Worm (Caenorhabditis elegans) whole organism, late embryonic: ENCODE data around the gene F53E10.1.

ENCODE experiments used
- C38D4.7 ChIP-seq: fragments of 200-800 bp; sonication (Bioruptor generic); optimal IDR thresholded peaks from 2 replicates; lab custom pipeline; 2018; ENCODE audit warnings: mild to moderate bottlenecking, missing genetic modification characterization, moderate library complexity, missing compliant biosample characterization
- K02D7.2 ChIP-seq: sonication (generic microtip); optimal IDR thresholded peaks from 2 replicates; lab custom pipeline; 2017; ENCODE audit warnings: mild to moderate bottlenecking, missing genetic modification characterization, missing compliant biosample characterization
- K09A11.1 ChIP-seq: sonication (generic microtip); optimal IDR thresholded peaks from 2 replicates; lab custom pipeline; 2017; ENCODE audit warnings: antibody characterized with exemption, mild to moderate bottlenecking, missing genetic modification characterization, missing compliant biosample characterization; ENCODE audit not compliant: insufficient read depth
- T23F11.4 ChIP-seq: fragments of 200-800 bp; sonication (Bioruptor generic); optimal IDR thresholded peaks from 2 replicates; lab custom pipeline; 2018; ENCODE audit warnings: mild to moderate bottlenecking, missing genetic modification characterization, missing compliant biosample characterization
- Y22D7AL.16 ChIP-seq: sonication (generic microtip); optimal IDR thresholded peaks from 2 replicates; lab custom pipeline; 2016; ENCODE audit warnings: missing genetic modification characterization, missing compliant biosample characterization
- ahr-1 ChIP-seq: sonication (generic microtip); optimal IDR thresholded peaks from 2 replicates; lab custom pipeline; 2016; ENCODE audit warnings: missing genetic modification characterization, missing compliant biosample characterization
- ama-1 ChIP-seq: fragments of 150-350 bp; optimal IDR thresholded peaks from 2 replicates; lab custom pipeline; 2014
- ceh-18 ChIP-seq: sonication (generic microtip); optimal IDR thresholded peaks from 2 replicates; lab custom pipeline; 2016; ENCODE audit warnings: missing genetic modification characterization, missing compliant biosample characterization
- ceh-19 ChIP-seq: fragments of 200-800 bp; sonication (Bioruptor generic); optimal IDR thresholded peaks from 2 replicates; lab custom pipeline; 2018; ENCODE audit warnings: mild to moderate bottlenecking, missing genetic modification characterization, missing compliant biosample characterization
- ceh-2 ChIP-seq: sonication (generic microtip); optimal IDR thresholded peaks from 2 replicates; lab custom pipeline; 2016; ENCODE audit warnings: missing genotype, missing genetic modification characterization, missing compliant biosample characterization
- ceh-22 ChIP-seq: sonication (generic microtip); optimal IDR thresholded peaks from 2 replicates; lab custom pipeline; 2017; ENCODE audit warnings: missing biosample characterization, missing genetic modification characterization
- ceh-24 ChIP-seq: sonication (generic microtip); optimal IDR thresholded peaks from 2 replicates; lab custom pipeline; 2016; ENCODE audit warnings: mild to moderate bottlenecking, missing genetic modification characterization, missing compliant biosample characterization
- ceh-30 ChIP-seq: fragments of 150-350 bp; optimal IDR thresholded peaks from 2 replicates; lab custom pipeline; 2014; ENCODE audit warnings: missing biosample characterization, missing genetic modification characterization
- ceh-31 ChIP-seq: sonication (generic microtip); optimal IDR thresholded peaks from 2 replicates; lab custom pipeline; 2016; ENCODE audit warnings: missing genetic modification characterization, missing compliant biosample characterization
- ceh-34 ChIP-seq: sonication (generic microtip); optimal IDR thresholded peaks from 2 replicates; lab custom pipeline; 2016; ENCODE audit warnings: mild to moderate bottlenecking, missing genetic modification characterization, missing compliant biosample characterization
- ceh-45 ChIP-seq: fragments of 200-800 bp; sonication (Bioruptor generic); IDR thresholded peaks from 2 replicates; pipeline ENCODE4 v1.3.6; 2022; ENCODE audit warnings: missing genetic modification reagents, missing genetic modification characterization, missing compliant biosample characterization
- ceh-48 ChIP-seq: sonication (generic microtip); optimal IDR thresholded peaks from 2 replicates; lab custom pipeline; 2016; ENCODE audit warnings: missing genetic modification characterization, inconsistent platforms, missing compliant biosample characterization
- ceh-6 ChIP-seq: fragments of 200-800 bp; sonication (Bioruptor generic); optimal IDR thresholded peaks from 2 replicates; lab custom pipeline; 2018; ENCODE audit warnings: mild to moderate bottlenecking, missing genetic modification characterization, missing compliant biosample characterization
- ceh-9 ChIP-seq: sonication (generic microtip); optimal IDR thresholded peaks from 2 replicates; lab custom pipeline; 2016; ENCODE audit warnings: mild to moderate bottlenecking, missing genetic modification characterization, inconsistent platforms, missing compliant biosample characterization
- che-1 ChIP-seq: sonication (generic microtip); optimal IDR thresholded peaks from 2 replicates; lab custom pipeline; 2016; ENCODE audit warnings: mild to moderate bottlenecking, missing genetic modification characterization, missing compliant biosample characterization
- dmd-4 ChIP-seq: sonication (generic microtip); optimal IDR thresholded peaks from 2 replicates; lab custom pipeline; 2016; ENCODE audit warnings: borderline replicate concordance, missing genetic modification characterization, missing compliant biosample characterization
- elt-2 ChIP-seq: sonication (generic microtip); optimal IDR thresholded peaks from 2 replicates; lab custom pipeline; 2016; ENCODE audit warnings: missing genetic modification reagents, missing genetic modification characterization, missing compliant biosample characterization
- elt-4 ChIP-seq: sonication (generic microtip); optimal IDR thresholded peaks from 2 replicates; lab custom pipeline; 2016; ENCODE audit warnings: missing genetic modification characterization, missing compliant biosample characterization
- fax-1 ChIP-seq: sonication (generic microtip); optimal IDR thresholded peaks from 2 replicates; lab custom pipeline; 2016; ENCODE audit warnings: missing genotype, missing genetic modification characterization, missing compliant biosample characterization
- fkh-10 ChIP-seq: fragments of 150-350 bp; optimal IDR thresholded peaks from 2 replicates; lab custom pipeline; 2014; ENCODE audit warnings: missing biosample characterization, missing genetic modification reagents, missing genetic modification characterization
- gmeb-2 ChIP-seq: sonication (generic microtip); optimal IDR thresholded peaks from 2 replicates; lab custom pipeline; 2016; ENCODE audit warnings: missing genetic modification characterization, inconsistent platforms, missing compliant biosample characterization
- hlh-13 ChIP-seq: fragments of 200-800 bp; sonication (Bioruptor generic); optimal IDR thresholded peaks from 2 replicates; lab custom pipeline; 2018; ENCODE audit warnings: mild to moderate bottlenecking, missing genetic modification characterization, missing compliant biosample characterization
- hlh-15 ChIP-seq: sonication (generic microtip); optimal IDR thresholded peaks from 2 replicates; lab custom pipeline; 2016; ENCODE audit warnings: missing genetic modification characterization, missing compliant biosample characterization
- hlh-30 ChIP-seq: sonication (generic microtip); optimal IDR thresholded peaks from 2 replicates; lab custom pipeline; 2017; ENCODE audit warnings: antibody characterized with exemption, missing genetic modification characterization, missing compliant biosample characterization; ENCODE audit not compliant: insufficient read depth
- hlh-6 ChIP-seq: sonication (generic microtip); optimal IDR thresholded peaks from 2 replicates; lab custom pipeline; 2016; ENCODE audit warnings: missing genotype, missing genetic modification characterization, missing compliant biosample characterization
- hlh-8 ChIP-seq: sonication (generic microtip); optimal IDR thresholded peaks from 2 replicates; lab custom pipeline; 2016; ENCODE audit warnings: missing genotype, missing genetic modification characterization, missing compliant biosample characterization
- lim-6 ChIP-seq: sonication (generic microtip); optimal IDR thresholded peaks from 2 replicates; lab custom pipeline; 2016; ENCODE audit warnings: missing genetic modification characterization, missing compliant biosample characterization
- lin-11 ChIP-seq: fragments of 200-800 bp; sonication (Bioruptor generic); optimal IDR thresholded peaks from 2 replicates; lab custom pipeline; 2018; ENCODE audit warnings: mild to moderate bottlenecking, missing genetic modification characterization, missing compliant biosample characterization
- madf-2 ChIP-seq: sonication (generic microtip); optimal IDR thresholded peaks from 2 replicates; lab custom pipeline; 2017; ENCODE audit warnings: missing genetic modification characterization, missing compliant biosample characterization
- nfya-1 ChIP-seq: sonication (generic microtip); optimal IDR thresholded peaks from 2 replicates; lab custom pipeline; 2017; ENCODE audit warnings: missing genetic modification characterization, mild to moderate bottlenecking, missing compliant biosample characterization, antibody characterized with exemption, moderate library complexity
- nhr-232 ChIP-seq: sonication (generic microtip); optimal IDR thresholded peaks from 2 replicates; lab custom pipeline; 2016; ENCODE audit warnings: missing genetic modification characterization, missing compliant biosample characterization
- odd-2 ChIP-seq: sonication (generic microtip); optimal IDR thresholded peaks from 2 replicates; lab custom pipeline; 2017; ENCODE audit warnings: antibody characterized with exemption, mild to moderate bottlenecking, missing genetic modification characterization, missing compliant biosample characterization
- pag-3 ChIP-seq: sonication (generic microtip); optimal IDR thresholded peaks from 2 replicates; lab custom pipeline; 2016; ENCODE audit warnings: missing compliant biosample characterization, missing genetic modification characterization, borderline replicate concordance
- pax-1 ChIP-seq: fragments of 150-350 bp; optimal IDR thresholded peaks from 2 replicates; lab custom pipeline; 2014; ENCODE audit warnings: missing biosample characterization, missing genetic modification characterization
- pha-2 ChIP-seq: sonication (generic microtip); optimal IDR thresholded peaks from 2 replicates; lab custom pipeline; 2017; ENCODE audit warnings: mild to moderate bottlenecking, missing genetic modification characterization, missing compliant biosample characterization
- pha-4 ChIP-seq: fragments of 150-350 bp; optimal IDR thresholded peaks from 2 replicates; lab custom pipeline; 2018; ENCODE audit warnings: missing biosample characterization, missing genetic modification reagents, missing genetic modification characterization
- pqm-1 ChIP-seq: sonication (generic microtip); optimal IDR thresholded peaks from 2 replicates; lab custom pipeline; 2016; ENCODE audit warnings: missing genetic modification characterization, missing compliant biosample characterization
- pros-1 ChIP-seq: fragments of 150-350 bp; optimal IDR thresholded peaks from 2 replicates; lab custom pipeline; 2014; ENCODE audit warnings: missing biosample characterization, missing genetic modification reagents, missing genetic modification characterization
- ref-2 ChIP-seq: sonication (generic microtip); optimal IDR thresholded peaks from 2 replicates; lab custom pipeline; 2016; ENCODE audit warnings: missing genetic modification characterization, missing compliant biosample characterization
- rnt-1 ChIP-seq: sonication (generic microtip); optimal IDR thresholded peaks from 2 replicates; lab custom pipeline; 2016; ENCODE audit warnings: missing genetic modification characterization, missing compliant biosample characterization
- sdc-2 ChIP-seq: sonication (generic microtip); optimal IDR thresholded peaks from 2 replicates; lab custom pipeline; 2016; ENCODE audit warnings: missing genotype, missing genetic modification characterization, missing compliant biosample characterization
- sox-4 ChIP-seq: sonication (generic microtip); optimal IDR thresholded peaks from 2 replicates; lab custom pipeline; 2017; ENCODE audit warnings: mild to moderate bottlenecking, missing genetic modification characterization, inconsistent platforms, missing compliant biosample characterization
- tbx-7 ChIP-seq: sonication (generic microtip); optimal IDR thresholded peaks from 2 replicates; lab custom pipeline; 2016; ENCODE audit warnings: missing genotype, missing genetic modification characterization, missing compliant biosample characterization
- ttx-3 ChIP-seq: sonication (generic microtip); optimal IDR thresholded peaks from 2 replicates; lab custom pipeline; 2016; ENCODE audit warnings: missing genetic modification reagents, missing genetic modification characterization, missing compliant biosample characterization
- unc-3 ChIP-seq, 2 experiments: fragments of 200-800 bp in 1 of 2; sonication (Bioruptor generic) in 1 of 2; sonication (generic microtip) in 1 of 2; conservative IDR thresholded peaks in 1 of 2; optimal IDR thresholded peaks in 1 of 2; 2 replicates each; pipeline versions ENCODE4 v1.3.6 to Lab custom; 2016 to 2022; ENCODE audit warnings: missing compliant biosample characterization in 2 of 2, missing genetic modification characterization in 2 of 2, missing genetic modification reagents in 1 of 2
- unc-42 ChIP-seq: sonication (generic microtip); optimal IDR thresholded peaks from 2 replicates; lab custom pipeline; 2016; ENCODE audit warnings: missing genotype, missing genetic modification characterization, missing compliant biosample characterization
- unc-55 ChIP-seq: sonication (generic microtip); optimal IDR thresholded peaks from 2 replicates; lab custom pipeline; 2017; ENCODE audit warnings: missing biosample characterization, missing genetic modification reagents, missing genetic modification characterization
- unc-86 ChIP-seq: sonication (generic microtip); optimal IDR thresholded peaks from 2 replicates; lab custom pipeline; 2016; ENCODE audit warnings: missing genetic modification characterization, missing compliant biosample characterization
- ztf-16 ChIP-seq: sonication (generic microtip); optimal IDR thresholded peaks from 2 replicates; lab custom pipeline; 2017; ENCODE audit warnings: missing genetic modification characterization, missing compliant biosample characterization

Gene F53E10.1

DNA sequence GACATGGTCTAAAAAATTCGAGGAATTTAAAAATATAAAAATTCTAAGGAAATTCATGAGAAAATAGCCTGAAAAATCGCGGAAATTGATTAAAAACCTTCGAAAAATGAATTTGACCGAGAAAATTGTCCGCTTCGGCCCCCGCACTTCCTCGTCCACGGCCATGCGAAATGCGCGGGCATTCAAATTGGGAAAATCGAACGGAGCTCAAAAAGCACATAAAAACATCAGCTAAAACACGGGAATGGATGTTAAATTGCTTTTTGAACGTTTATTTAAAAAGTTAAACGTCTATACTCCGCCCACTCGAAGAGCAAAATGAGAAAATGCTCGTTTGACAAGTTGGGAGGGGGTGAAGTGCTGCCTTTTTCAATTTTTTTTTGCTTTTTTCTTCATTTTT is 12.1 kb upstream of the F53E10.1 start, which contains the start of gene F53E10.6:
Gene F53E10.6 (minus strand): TSS at position 8 of the 400 bp plus-strand sequence.
- TF ChIP-seq ceh-45 (GFP tag; lab: Robert Waterston, UW): no peak
- TF ChIP-seq hlh-6 (tag; lab: Kevin White, UChicago): no peak
- TF ChIP-seq nhr-232 (tag; lab: Kevin White, UChicago): no peak
- TF ChIP-seq unc-55 (GFP tag; lab: Kevin White, UChicago): no peak
- TF ChIP-seq T23F11.4 (GFP tag; lab: Kevin White, UChicago): no peak
- no peak for TF ChIP-seq unc-86
- TF ChIP-seq nfya-1 (tag; lab: Kevin White, UChicago): no peak
- TF ChIP-seq lin-11 (tag; lab: Kevin White, UChicago): no peak
- no peak for TF ChIP-seq pax-1 (tag; lab: Kevin White, UChicago)
- TF ChIP-seq K02D7.2 (tag; lab: Kevin White, UChicago): no peak
- no peak for TF ChIP-seq sdc-2
- no peak for TF ChIP-seq odd-2
- peak; percentile 19 for TF ChIP-seq ref-2 (tag; lab: Kevin White, UChicago)
- TF ChIP-seq hlh-30: no peak
- no peak for TF ChIP-seq ahr-1 (tag; lab: Kevin White, UChicago)
- TF ChIP-seq ceh-24 (tag; lab: Kevin White, UChicago): no peak
- no peak for TF ChIP-seq pqm-1
- TF ChIP-seq Y22D7AL.16 (tag; lab: Kevin White, UChicago): no peak
- TF ChIP-seq ceh-6 (GFP tag; lab: Kevin White, UChicago): no peak
- no peak for TF ChIP-seq ceh-19 (GFP tag; lab: Kevin White, UChicago)
- no peak for TF ChIP-seq pag-3 (tag; lab: Kevin White, UChicago)
- no peak for TF ChIP-seq ceh-9
- TF ChIP-seq fax-1 (tag; lab: Kevin White, UChicago): peak; percentile 22
- no peak for TF ChIP-seq ama-1 (lab: Kevin White, UChicago)
- TF ChIP-seq ttx-3 (tag; lab: Kevin White, UChicago): no peak
- TF ChIP-seq unc-3 (GFP tag; conservative IDR thresholded peaks at IDR 0.05; lab: Robert Waterston, UW): no peak
- TF ChIP-seq unc-3 (tag; optimal IDR thresholded peaks at IDR 0.05; lab: Kevin White, UChicago): no peak
- TF ChIP-seq gmeb-2: no peak
- TF ChIP-seq elt-2 (tag; lab: Kevin White, UChicago): peak; percentile 39
- TF ChIP-seq unc-42 (tag; lab: Kevin White, UChicago): peak; percentile 24
- TF ChIP-seq lim-6: no peak
- TF ChIP-seq ceh-2: peak; percentile 75
- no peak for TF ChIP-seq pros-1 (tag; lab: Kevin White, UChicago)
- TF ChIP-seq ceh-22: no peak
- TF ChIP-seq pha-4 (tag; lab: Kevin White, UChicago): no peak
- TF ChIP-seq C38D4.7 (GFP tag; lab: Kevin White, UChicago): no peak
- no peak for TF ChIP-seq elt-4 (tag; lab: Kevin White, UChicago)
- peak; percentile 58 for TF ChIP-seq tbx-7 (tag; lab: Kevin White, UChicago)
- peak; percentile 28 for TF ChIP-seq ceh-34
- TF ChIP-seq pha-2 (tag; lab: Kevin White, UChicago): no peak
- TF ChIP-seq dmd-4 (tag; lab: Kevin White, UChicago): no peak
- peak; percentile 88 for TF ChIP-seq ceh-31
- TF ChIP-seq ceh-30 (tag; lab: Kevin White, UChicago): no peak
- TF ChIP-seq madf-2: no peak
- no peak for TF ChIP-seq sox-4
- TF ChIP-seq ceh-18 (tag; lab: Kevin White, UChicago): no peak
- no peak for TF ChIP-seq che-1
- peak; percentile 41 for TF ChIP-seq hlh-8 (tag; lab: Kevin White, UChicago)
- TF ChIP-seq rnt-1 (tag; lab: Kevin White, UChicago): peak; percentile 4
- no peak for TF ChIP-seq hlh-13
- no peak for TF ChIP-seq ztf-16 (tag; lab: Kevin White, UChicago)
- no peak for TF ChIP-seq hlh-15 (tag; lab: Kevin White, UChicago)
- no peak for TF ChIP-seq ceh-48 (tag; lab: Kevin White, UChicago)
- no peak for TF ChIP-seq K09A11.1 (tag; lab: Kevin White, UChicago)
- no peak for TF ChIP-seq fkh-10 (GFP tag; lab: Kevin White, UChicago)
